Fruit fly (Drosophila melanogaster) whole organism, embryonic: ENCODE measurements around the gene tws.

Experiments
- Atf6 ChIP-seq: fragments of 200-800 bp; sonication (Bioruptor generic); IDR thresholded peaks from 2 replicates; pipeline ENCODE4 v1.3.6; 2022; ENCODE audit warnings: missing biosample characterization, missing genetic modification characterization
- CG10147 ChIP-seq: fragments of 200-800 bp; sonication (Bioruptor generic); optimal IDR thresholded peaks from 2 replicates; lab custom pipeline; 2019; ENCODE audit warnings: missing biosample characterization, mild to moderate bottlenecking, missing genetic modification characterization, moderate library complexity
- CG11093 ChIP-seq: fragments of 200-800 bp; sonication (Bioruptor generic); IDR thresholded peaks from 3 replicates; pipeline ENCODE4 v1.3.6; 2022; ENCODE audit warnings: missing biosample characterization, missing genetic modification characterization
- CG11456 ChIP-seq: fragments of 200-800 bp; sonication (Bioruptor generic); IDR thresholded peaks from 3 replicates; pipeline ENCODE4 v1.3.6; 2022; ENCODE audit warnings: missing biosample characterization, missing genetic modification characterization
- CG11504 ChIP-seq: fragments of 200-800 bp; sonication (Bioruptor generic); optimal IDR thresholded peaks from 3 replicates; lab custom pipeline; 2019; ENCODE audit warnings: missing biosample characterization, mild to moderate bottlenecking, missing genetic modification characterization, moderate library complexity
- CG11723 ChIP-seq: fragments of 200-800 bp; sonication (Bioruptor generic); optimal IDR thresholded peaks from 2 replicates; lab custom pipeline; 2017; ENCODE audit warnings: missing biosample characterization, mild to moderate bottlenecking, missing genetic modification characterization
- CG12155 ChIP-seq: fragments of 200-800 bp; sonication (Bioruptor generic); optimal IDR thresholded peaks from 3 replicates; lab custom pipeline; 2016; ENCODE audit warnings: missing biosample characterization, missing genetic modification characterization
- CG12219 ChIP-seq: fragments of 200-800 bp; sonication (Bioruptor generic); optimal IDR thresholded peaks from 3 replicates; lab custom pipeline; 2018; ENCODE audit warnings: missing biosample characterization, mild to moderate bottlenecking, missing genetic modification characterization
- CG1233 ChIP-seq: fragments of 200-800 bp; sonication (Bioruptor generic); optimal IDR thresholded peaks from 4 replicates; lab custom pipeline; 2018; ENCODE audit warnings: missing biosample characterization, mild to moderate bottlenecking, missing genetic modification characterization
- CG12744 ChIP-seq: fragments of 200-800 bp; sonication (Bioruptor generic); optimal IDR thresholded peaks from 2 replicates; lab custom pipeline; 2016; ENCODE audit warnings: missing biosample characterization, missing genetic modification characterization
- CG13123 ChIP-seq: fragments of 200-800 bp; sonication (Bioruptor generic); optimal IDR thresholded peaks from 2 replicates; lab custom pipeline; 2016; ENCODE audit warnings: missing biosample characterization, missing genetic modification characterization
- CG13424 ChIP-seq: fragments of 200-800 bp; sonication (Bioruptor generic); optimal IDR thresholded peaks from 2 replicates; lab custom pipeline; 2019; ENCODE audit warnings: missing biosample characterization, mild to moderate bottlenecking, missing genetic modification characterization, moderate library complexity
- CG15514 ChIP-seq: fragments of 200-800 bp; sonication (Bioruptor generic); optimal IDR thresholded peaks from 3 replicates; lab custom pipeline; 2017; ENCODE audit warnings: missing biosample characterization, missing genetic modification characterization, mild to moderate bottlenecking, moderate library complexity, missing genetic modification reagents
- CG15601 ChIP-seq: fragments of 200-800 bp; sonication (Bioruptor generic); optimal IDR thresholded peaks from 3 replicates; lab custom pipeline; 2019; ENCODE audit warnings: missing biosample characterization, mild to moderate bottlenecking, missing genetic modification characterization, moderate library complexity
- CG1602 ChIP-seq: fragments of 200-800 bp; sonication (Bioruptor generic); optimal IDR thresholded peaks from 3 replicates; lab custom pipeline; 2016; ENCODE audit warnings: missing biosample characterization, missing genetic modification characterization
- CG18262 ChIP-seq: fragments of 200-800 bp; optimal IDR thresholded peaks from 3 replicates; lab custom pipeline; 2019; ENCODE audit warnings: missing biosample characterization, mild to moderate bottlenecking, missing genetic modification characterization, moderate library complexity
- CG18599 ChIP-seq: fragments of 200-800 bp; sonication (Bioruptor generic); optimal IDR thresholded peaks from 3 replicates; lab custom pipeline; 2017; ENCODE audit warnings: missing biosample characterization, missing genetic modification characterization, mild to moderate bottlenecking, moderate library complexity, missing genetic modification reagents
- CG31441 ChIP-seq: fragments of 200-800 bp; sonication (Bioruptor generic); IDR thresholded peaks from 2 replicates; pipeline ENCODE4 v1.3.6; 2022; ENCODE audit warnings: missing biosample characterization, missing genetic modification characterization
- CG33213 ChIP-seq: fragments of 200-800 bp; sonication (Bioruptor generic); optimal IDR thresholded peaks from 3 replicates; lab custom pipeline; 2016; ENCODE audit warnings: missing biosample characterization, missing genetic modification characterization
- CG4707 ChIP-seq: fragments of 200-800 bp; sonication (Bioruptor generic); optimal IDR thresholded peaks from 2 replicates; lab custom pipeline; 2018; ENCODE audit warnings: missing biosample characterization, mild to moderate bottlenecking, missing genetic modification characterization, moderate library complexity
- CG4730 ChIP-seq: fragments of 200-800 bp; sonication (Bioruptor generic); IDR thresholded peaks from 2 replicates; pipeline ENCODE4 v1.3.6; 2022; ENCODE audit warnings: missing biosample characterization, missing genetic modification characterization
- CG6175 ChIP-seq: fragments of 200-800 bp; sonication (Bioruptor generic); IDR thresholded peaks from 3 replicates; pipeline ENCODE4 v1.3.6; 2022; ENCODE audit warnings: missing biosample characterization, missing genetic modification characterization
- CG6683 ChIP-seq: fragments of 200-800 bp; sonication (Bioruptor generic); optimal IDR thresholded peaks from 2 replicates; lab custom pipeline; 2017; ENCODE audit warnings: missing biosample characterization, mild to moderate bottlenecking, missing genetic modification characterization, missing genetic modification reagents
- CG6791 ChIP-seq: fragments of 200-800 bp; sonication (Bioruptor generic); IDR thresholded peaks from 3 replicates; pipeline ENCODE4 v1.3.6; 2022; ENCODE audit warnings: missing biosample characterization, missing genetic modification characterization; ENCODE audit not compliant: partially characterized antibody
- D ChIP-seq, 2 experiments: fragments of 200-800 bp in 1 of 2; fragments of >200 bp in 1 of 2; sonication (Bioruptor generic) in 1 of 2; optimal IDR thresholded peaks; 2 replicates in 1 of 2; 3 replicates in 1 of 2; lab custom pipeline; 2017; ENCODE audit warnings: mild to moderate bottlenecking in 1 of 2, missing biosample characterization in 1 of 2, missing genetic modification characterization in 1 of 2, missing genetic modification reagents in 1 of 2
- Deaf1 ChIP-seq: fragments of 200-800 bp; optimal IDR thresholded peaks from 3 replicates; lab custom pipeline; 2019; ENCODE audit warnings: missing biosample characterization, mild to moderate bottlenecking, missing genetic modification characterization, moderate library complexity
- Dip3 ChIP-seq: fragments of 200-800 bp; sonication (Bioruptor generic); optimal IDR thresholded peaks from 3 replicates; lab custom pipeline; 2016; ENCODE audit warnings: missing biosample characterization, missing genetic modification characterization
- E2f1 ChIP-seq: fragments of 200-800 bp; sonication (Bioruptor generic); IDR thresholded peaks from 2 replicates; pipeline ENCODE4 v1.3.6; 2022; ENCODE audit warnings: missing biosample characterization, missing genetic modification characterization
- Elba2 ChIP-seq: fragments of 200-800 bp; sonication (Bioruptor generic); optimal IDR thresholded peaks from 3 replicates; lab custom pipeline; 2016; ENCODE audit warnings: missing biosample characterization, missing genetic modification characterization
- Fer1 ChIP-seq: fragments of 200-800 bp; sonication (Bioruptor generic); optimal IDR thresholded peaks from 2 replicates; lab custom pipeline; 2017; ENCODE audit warnings: missing biosample characterization, mild to moderate bottlenecking, missing genetic modification characterization
- Gug ChIP-seq: fragments of 200-800 bp; sonication (Bioruptor generic); IDR thresholded peaks from 4 replicates; pipeline ENCODE4 v1.3.6; 2022; ENCODE audit warnings: missing biosample characterization, missing genetic modification characterization
- Max ChIP-seq: fragments of 200-800 bp; sonication (Bioruptor generic); optimal IDR thresholded peaks from 2 replicates; lab custom pipeline; 2016; ENCODE audit warnings: missing biosample characterization, mild to moderate bottlenecking, missing genetic modification characterization
- Sox100B ChIP-seq: fragments of 200-800 bp; sonication (Bioruptor generic); optimal IDR thresholded peaks from 3 replicates; lab custom pipeline; 2018; ENCODE audit warnings: missing biosample characterization, mild to moderate bottlenecking, missing genetic modification characterization
- ato ChIP-seq: fragments of 200-800 bp; sonication (Bioruptor generic); IDR thresholded peaks from 2 replicates; pipeline ENCODE4 v1.3.6; 2022; ENCODE audit warnings: missing biosample characterization, missing genetic modification characterization; ENCODE audit not compliant: partially characterized antibody
- bigmax ChIP-seq: fragments of 200-800 bp; sonication (Bioruptor generic); optimal IDR thresholded peaks from 2 replicates; lab custom pipeline; 2018; ENCODE audit warnings: missing biosample characterization, mild to moderate bottlenecking, missing genetic modification characterization
- crol ChIP-seq: fragments of 200-800 bp; sonication (Bioruptor generic); IDR thresholded peaks from 2 replicates; pipeline ENCODE4 v1.3.6; 2022; ENCODE audit warnings: missing biosample characterization, missing genetic modification characterization
- fd102C ChIP-seq: fragments of 200-800 bp; sonication (Bioruptor generic); optimal IDR thresholded peaks from 2 replicates; lab custom pipeline; 2018; ENCODE audit warnings: missing biosample characterization, mild to moderate bottlenecking, missing genetic modification characterization, moderate library complexity
- gcm ChIP-seq: fragments of 200-800 bp; sonication (Bioruptor generic); optimal IDR thresholded peaks from 2 replicates; lab custom pipeline; 2019; ENCODE audit warnings: missing biosample characterization, mild to moderate bottlenecking, missing genetic modification characterization, moderate library complexity
- lola ChIP-seq, 3 experiments: fragments of >200 bp in 2 of 3; fragments of 200-800 bp in 1 of 3; sonication (Bioruptor generic) in 1 of 3; optimal IDR thresholded peaks; 2 replicates each; lab custom pipeline; 2017 to 2019; ENCODE audit warnings: missing biosample characterization in 3 of 3, missing genetic modification characterization in 3 of 3, mild to moderate bottlenecking in 1 of 3, moderate library complexity in 1 of 3
- pan ChIP-seq, 4 experiments: fragments of >200 bp in 3 of 4; fragments of 200-800 bp in 1 of 4; sonication (Bioruptor generic) in 1 of 4; optimal IDR thresholded peaks in 3 of 4; IDR thresholded peaks in 1 of 4; 2 replicates each; pipeline versions ENCODE4 v1.3.6 to Lab custom; 2017 to 2022; ENCODE audit warnings: missing biosample characterization in 2 of 4, missing genetic modification characterization in 2 of 4, mixed read lengths in 1 of 4
- pfk ChIP-seq: fragments of 200-800 bp; sonication (Bioruptor generic); optimal IDR thresholded peaks from 2 replicates; lab custom pipeline; 2018; ENCODE audit warnings: missing biosample characterization, mild to moderate bottlenecking, missing genetic modification characterization, moderate library complexity
- phol ChIP-seq: fragments of 200-800 bp; sonication (Bioruptor generic); optimal IDR thresholded peaks from 3 replicates; lab custom pipeline; 2018; ENCODE audit warnings: missing biosample characterization, mild to moderate bottlenecking, missing genetic modification characterization, moderate library complexity
- prd ChIP-seq, 3 experiments: fragments of >200 bp in 2 of 3; fragments of 200-800 bp in 1 of 3; sonication (Bioruptor generic) in 1 of 3; optimal IDR thresholded peaks in 2 of 3; IDR thresholded peaks in 1 of 3; 2 replicates in 2 of 3; 3 replicates in 1 of 3; pipeline versions ENCODE4 v1.3.6 to Lab custom; 2017 to 2022; ENCODE audit warnings: missing biosample characterization in 1 of 3, missing genetic modification characterization in 1 of 3
- sim ChIP-seq: fragments of 200-800 bp; sonication (Bioruptor generic); IDR thresholded peaks from 2 replicates; pipeline ENCODE4 v1.3.6; 2022; ENCODE audit warnings: missing biosample characterization, missing genetic modification characterization
- tll ChIP-seq, 2 experiments: fragments of 200-800 bp in 1 of 2; fragments of >200 bp in 1 of 2; sonication (Bioruptor generic) in 1 of 2; optimal IDR thresholded peaks; 2 replicates each; lab custom pipeline; 2017 to 2019; ENCODE audit warnings: missing biosample characterization in 2 of 2, missing genetic modification characterization in 2 of 2, mild to moderate bottlenecking in 1 of 2, moderate library complexity in 1 of 2
- wdn ChIP-seq: fragments of 200-800 bp; sonication (Bioruptor generic); IDR thresholded peaks from 2 replicates; pipeline ENCODE4 v1.3.6; 2022; ENCODE audit warnings: missing biosample characterization, missing genetic modification characterization
- zfh1 ChIP-seq: fragments of 200-800 bp; sonication (Bioruptor generic); IDR thresholded peaks from 3 replicates; pipeline ENCODE4 v1.3.6; 2022; ENCODE audit warnings: missing biosample characterization, missing genetic modification characterization

tws gene

DNA sequence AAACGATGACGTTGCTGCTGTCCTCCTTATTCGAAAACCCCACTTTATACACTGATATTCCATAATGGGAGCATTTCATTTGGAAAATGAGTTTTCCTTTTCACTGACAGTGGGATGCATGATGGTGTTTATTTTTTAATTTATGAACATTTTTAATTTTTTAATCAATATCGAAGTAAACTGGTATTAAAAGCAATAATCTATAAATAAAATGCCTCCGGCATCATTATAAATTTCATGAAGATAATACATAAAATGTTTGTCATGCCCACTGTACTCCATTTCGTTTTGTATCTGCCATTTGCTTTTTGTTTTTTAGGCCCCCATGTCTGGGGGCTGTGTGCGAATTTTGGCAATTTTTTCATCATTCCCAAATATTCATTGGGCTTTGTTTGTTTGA, 9.5 kb downstream of the tws start (continued):
- TF ChIP-seq CG4730 (GFP tag; lab: Robert Waterston, UW): peak; percentile 36; the same call in 1 of the 2 replicates
- peak in 1 of 3 experiments; percentile 24 for TF ChIP-seq lola (GFP tag; optimal IDR thresholded peaks at IDR 0.05; lab: Kevin White, UChicago)
- no peak for TF ChIP-seq crol (GFP tag; lab: Robert Waterston, UW)
- no peak for TF ChIP-seq ato (GFP tag; lab: Robert Waterston, UW)
- peak; percentile 74 for TF ChIP-seq Atf6 (GFP tag; lab: Robert Waterston, UW)
- no peak for TF ChIP-seq CG6791 (GFP tag; lab: Robert Waterston, UW)
- no peak for TF ChIP-seq pfk
- peak; percentile 26 for TF ChIP-seq CG1602 (GFP tag; lab: Kevin White, UChicago)
- TF ChIP-seq sim (GFP tag; lab: Robert Waterston, UW): 0 out of 2 replicates have a peak, but pooled peaks have one; percentile 24
- peak; percentile 55; the same call in 1 of the 3 replicates for TF ChIP-seq zfh1 (GFP tag; lab: Robert Waterston, UW)
- peak; percentile 59; the same call in 1 of the 2 replicates for TF ChIP-seq wdn (GFP tag; lab: Robert Waterston, UW)
- TF ChIP-seq CG12155 (GFP tag; lab: Kevin White, UChicago): peak; percentile 47
- no peak for TF ChIP-seq CG11723 (GFP tag; lab: Kevin White, UChicago)
- TF ChIP-seq E2f1 (GFP tag; lab: Robert Waterston, UW): peak; percentile 65
- TF ChIP-seq CG13424 (tag; lab: Kevin White, UChicago): peak; percentile 61
- TF ChIP-seq CG31441 (GFP tag; lab: Robert Waterston, UW): peak; percentile 64
- TF ChIP-seq fd102C (GFP tag; lab: Kevin White, UChicago): no peak
- no peak for TF ChIP-seq D (optimal IDR thresholded peaks at IDR 0.05; lab: Kevin White, UChicago)
- peak; percentile 26 for TF ChIP-seq D (GFP tag; optimal IDR thresholded peaks at IDR 0.05; lab: Kevin White, UChicago)
- peak; percentile 33 for TF ChIP-seq CG4707
- TF ChIP-seq Deaf1 (tag; lab: Kevin White, UChicago): peak; percentile 42
- peak; percentile 47 for TF ChIP-seq Sox100B (GFP tag; lab: Kevin White, UChicago)
- no peak for TF ChIP-seq pan (optimal IDR thresholded peaks at IDR 0.05; lab: Kevin White, UChicago)
- TF ChIP-seq pan (GFP tag; optimal IDR thresholded peaks at IDR 0.05 in 1 of 2, IDR thresholded peaks at IDR 0.05 in 1 of 2): peak in 1 of 2 experiments; percentile 72
- TF ChIP-seq gcm: peak; percentile 31
- peak; percentile 21 for TF ChIP-seq CG12219
- TF ChIP-seq CG1233: peak; percentile 14
- TF ChIP-seq CG18262: peak; percentile 59
- peak; percentile 37 for TF ChIP-seq Dip3 (GFP tag; lab: Kevin White, UChicago)
- 0 out of 3 replicates have a peak, but pooled peaks have one; percentile 20 for TF ChIP-seq CG11456 (GFP tag; lab: Robert Waterston, UW)
- TF ChIP-seq tll (GFP tag; optimal IDR thresholded peaks at IDR 0.05; lab: Kevin White, UChicago): no peak
- TF ChIP-seq CG33213 (GFP tag; lab: Kevin White, UChicago): no peak
- TF ChIP-seq CG12744 (GFP tag; lab: Kevin White, UChicago): peak; percentile 36
- TF ChIP-seq Fer1 (GFP tag; lab: Kevin White, UChicago): peak; percentile 73
- no peak for TF ChIP-seq bigmax (GFP tag; lab: Kevin White, UChicago)
- no peak for TF ChIP-seq prd (optimal IDR thresholded peaks at IDR 0.05; lab: Kevin White, UChicago)
- TF ChIP-seq prd (GFP tag; IDR thresholded peaks at IDR 0.05; lab: Robert Waterston, UW): peak; percentile 67
- TF ChIP-seq CG11504 (tag; lab: Kevin White, UChicago): peak; percentile 78
- peak; percentile 43 for TF ChIP-seq CG6683 (GFP tag; lab: Kevin White, UChicago)
- TF ChIP-seq Elba2 (GFP tag; lab: Kevin White, UChicago): no peak
- TF ChIP-seq CG15601 (tag; lab: Kevin White, UChicago): peak; percentile 23
- TF ChIP-seq CG6175 (GFP tag; lab: Robert Waterston, UW): 0 out of 3 replicates have a peak, but pooled peaks have one; percentile 11
- peak; percentile 61 for TF ChIP-seq phol
- 0 out of 3 replicates have a peak, but pooled peaks have one; percentile 34 for TF ChIP-seq CG11093 (GFP tag; lab: Robert Waterston, UW)
- peak; percentile 75 for TF ChIP-seq CG10147
- peak; percentile 32 for TF ChIP-seq Max
- peak; percentile 38 for TF ChIP-seq CG15514 (GFP tag; lab: Kevin White, UChicago)
- TF ChIP-seq CG18599 (GFP tag; lab: Kevin White, UChicago): peak; percentile 83
- peak; percentile 14; the same call in 1 of the 4 replicates for TF ChIP-seq Gug (GFP tag; lab: Robert Waterston, UW)
- no peak for TF ChIP-seq CG13123
